Worm (Caenorhabditis elegans) whole organism, midembryonic: ENCODE data around the gene stdh-1.

ENCODE experiments used
- klf-2 ChIP-seq: fragments of 200-800 bp; sonication (Bioruptor generic); conservative IDR thresholded peaks from 2 replicates; pipeline ENCODE4 v1.3.6; 2022; ENCODE audit warnings: missing genetic modification reagents, missing genetic modification characterization, missing compliant biosample characterization
- med-1 ChIP-seq: sonication (generic microtip); optimal IDR thresholded peaks from 2 replicates; lab custom pipeline; 2017; ENCODE audit warnings: missing genetic modification characterization, mild to moderate bottlenecking, missing compliant biosample characterization, antibody characterized with exemption, missing genetic modification reagents; ENCODE audit not compliant: insufficient read depth
- ref-1 ChIP-seq: fragments of 200-800 bp; sonication (Bioruptor generic); conservative IDR thresholded peaks from 2 replicates; pipeline ENCODE4 v1.3.6; 2022; ENCODE audit warnings: missing genetic modification reagents, missing genetic modification characterization, missing compliant biosample characterization

DNA sequence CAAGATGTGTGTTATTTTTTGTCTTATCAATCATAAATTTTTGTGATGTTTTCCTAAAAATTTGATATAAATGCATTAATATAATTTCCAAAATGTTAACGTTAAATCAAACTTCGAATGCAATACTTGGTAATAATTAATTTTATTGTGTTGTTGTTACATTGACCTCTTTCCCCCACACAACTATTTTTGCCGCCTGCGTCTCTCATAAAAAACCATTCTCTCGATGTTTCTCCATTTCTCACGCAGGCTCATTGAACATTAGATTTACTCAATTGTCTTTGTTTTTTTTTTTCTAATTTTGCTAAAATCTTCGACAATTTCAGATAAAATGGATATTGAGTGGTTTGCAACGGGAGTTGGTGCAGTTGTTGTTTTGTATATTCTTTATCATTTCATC is at the start of gene stdh-1:
- TF ChIP-seq klf-2 (no peak), ref-1 (GFP tag; lab: Robert Waterston, UW) (no peak), med-1 (no peak)
